Worm (Caenorhabditis elegans): ENCODE measurements around the gene F25D1.3.
A peak's percentile ranks its signal among the peaks of the same experiment; 100 is the strongest.

The F25D1.3 gene

ce11 chrV:10528500-10528899 is at the start of gene F25D1.3:
Gene F25D1.3 (plus strand): TSS chrV:10528724.
- no peak for TF ChIP-seq arid-1 (GFP tag; conservative IDR thresholded peaks at IDR 0.05)
- TF ChIP-seq gei-8 (GFP tag; optimal IDR thresholded peaks at IDR 0.05): no peak
- no peak for TF ChIP-seq dmd-9 (GFP tag; IDR thresholded peaks at IDR 0.05)
- TF ChIP-seq nhr-42 (GFP tag; IDR thresholded peaks at IDR 0.05): no peak
- TF ChIP-seq zfp-2 (tag; optimal IDR thresholded peaks at IDR 0.05): no peak
- TF ChIP-seq daf-19 (GFP tag; conservative IDR thresholded peaks at IDR 0.05): no peak
- no peak for TF ChIP-seq madf-5 (GFP tag; IDR thresholded peaks at IDR 0.05)
- TF ChIP-seq R02D3.7 (tag; optimal IDR thresholded peaks at IDR 0.05): no peak
- TF ChIP-seq lin-39 (tag; optimal IDR thresholded peaks at IDR 0.05): no peak

DNA sequence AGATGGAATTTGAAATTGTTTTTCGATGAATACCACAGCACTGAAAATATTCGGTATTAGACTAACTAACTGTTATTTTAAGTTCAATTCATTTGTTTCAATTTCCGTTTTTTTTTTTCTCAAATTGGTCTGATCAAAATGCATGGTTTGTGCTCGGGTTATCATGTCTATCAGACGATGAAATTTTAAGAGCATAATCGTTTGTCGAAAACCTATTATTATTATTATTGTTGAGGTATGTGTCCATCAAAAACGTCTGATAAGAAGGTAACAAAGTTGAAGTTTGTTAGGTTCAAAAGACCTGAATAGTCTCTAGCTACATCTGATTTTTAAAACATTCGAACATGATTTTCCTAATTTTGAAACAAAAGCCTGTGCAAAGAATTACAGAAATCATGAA is 44.5 kb upstream of the F25D1.3 start:
- no peak for TF ChIP-seq F26F4.8 (GFP tag; conservative IDR thresholded peaks at IDR 0.05)
- TF ChIP-seq snpc-4 (tag; optimal IDR thresholded peaks at IDR 0.05): no peak
- TF ChIP-seq ceh-28 (tag; optimal IDR thresholded peaks at IDR 0.05): no peak
- TF ChIP-seq lsy-2 (tag; optimal IDR thresholded peaks at IDR 0.05): no peak
- TF ChIP-seq dmd-9 (GFP tag; IDR thresholded peaks at IDR 0.05): no peak
- TF ChIP-seq T26A8.4 (GFP tag; IDR thresholded peaks at IDR 0.05): no peak
- TF ChIP-seq nhr-77 (tag; optimal IDR thresholded peaks at IDR 0.05): peak; percentile 40
- peak; percentile 55 for TF ChIP-seq dve-1 (tag; optimal IDR thresholded peaks at IDR 0.05; ENCODE audit: insufficient read depth)
- peak; percentile 81 for TF ChIP-seq php-3 (GFP tag; IDR thresholded peaks at IDR 0.05)
- peak; percentile 23; the same call in 1 of the 2 replicates for TF ChIP-seq pha-4 (GFP tag; IDR thresholded peaks at IDR 0.05)
- no peak for TF ChIP-seq pha-4 (tag; optimal IDR thresholded peaks at IDR 0.05)
- TF ChIP-seq hif-1 (tag; optimal IDR thresholded peaks at IDR 0.05): no peak
- TF ChIP-seq unc-130 (GFP tag; optimal IDR thresholded peaks at IDR 0.05): no peak
- TF ChIP-seq ztf-11 (tag; optimal IDR thresholded peaks at IDR 0.05): no peak
- no peak for TF ChIP-seq daf-16 (GFP tag; optimal IDR thresholded peaks at IDR 0.05)
- peak; percentile 73 for TF ChIP-seq daf-16 (tag; optimal IDR thresholded peaks at IDR 0.05)
- no peak for TF ChIP-seq gei-8 (GFP tag; optimal IDR thresholded peaks at IDR 0.05)
- TF ChIP-seq tra-1 (GFP tag; IDR thresholded peaks at IDR 0.05): 0 out of 2 replicates have a peak, but pooled peaks have one; percentile 26
- peak; percentile 93 for TF ChIP-seq dmd-6 (GFP tag; IDR thresholded peaks at IDR 0.05)
- TF ChIP-seq aly-2 (tag; optimal IDR thresholded peaks at IDR 0.05): no peak
- peak; percentile 91 for TF ChIP-seq pqm-1 (tag; optimal IDR thresholded peaks at IDR 0.05)
- no peak for TF ChIP-seq F10B5.3 (tag; optimal IDR thresholded peaks at IDR 0.05)
- no peak for TF ChIP-seq snpc-1.2 (GFP tag; IDR thresholded peaks at IDR 0.05)
- TF ChIP-seq nhr-28 (tag; optimal IDR thresholded peaks at IDR 0.05): peak; percentile 79
- TF ChIP-seq nhr-48 (tag; optimal IDR thresholded peaks at IDR 0.05): peak; percentile 2
- TF ChIP-seq nhr-102 (tag; optimal IDR thresholded peaks at IDR 0.05): peak; percentile 19
- no peak for TF ChIP-seq dmd-8 (GFP tag; IDR thresholded peaks at IDR 0.05)
- peak; percentile 53 for TF ChIP-seq hlh-11 (tag; optimal IDR thresholded peaks at IDR 0.05)

DNA sequence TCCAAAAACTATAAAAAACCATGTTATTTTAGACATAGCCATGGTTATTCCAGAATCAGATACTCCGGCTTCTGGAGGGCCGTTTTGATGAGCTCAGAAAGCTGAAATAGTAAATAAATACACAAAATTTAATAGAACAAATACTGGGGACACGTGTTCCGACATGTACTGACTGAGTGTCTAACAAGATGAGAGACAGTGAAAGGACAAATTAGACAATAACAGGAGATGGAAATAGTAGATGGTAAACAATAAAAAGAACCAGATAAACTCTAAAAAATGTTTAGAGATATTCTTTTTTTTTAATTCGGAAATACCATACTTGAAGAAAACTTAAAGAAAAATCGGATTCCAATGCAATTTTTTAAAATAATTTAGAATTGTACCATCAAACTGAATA is 43.9 kb upstream of the F25D1.3 start, which contains the start of gene Y32F6B.1:
Gene Y32F6B.1 (minus strand): TSS at position 101 of the 400 bp plus-strand sequence.
- no peak for TF ChIP-seq dmd-8 (GFP tag; IDR thresholded peaks at IDR 0.05)
- no peak for TF ChIP-seq daf-16 (GFP tag; optimal IDR thresholded peaks at IDR 0.05)
- peak; percentile 31 for TF ChIP-seq daf-16 (tag; optimal IDR thresholded peaks at IDR 0.05)

DNA sequence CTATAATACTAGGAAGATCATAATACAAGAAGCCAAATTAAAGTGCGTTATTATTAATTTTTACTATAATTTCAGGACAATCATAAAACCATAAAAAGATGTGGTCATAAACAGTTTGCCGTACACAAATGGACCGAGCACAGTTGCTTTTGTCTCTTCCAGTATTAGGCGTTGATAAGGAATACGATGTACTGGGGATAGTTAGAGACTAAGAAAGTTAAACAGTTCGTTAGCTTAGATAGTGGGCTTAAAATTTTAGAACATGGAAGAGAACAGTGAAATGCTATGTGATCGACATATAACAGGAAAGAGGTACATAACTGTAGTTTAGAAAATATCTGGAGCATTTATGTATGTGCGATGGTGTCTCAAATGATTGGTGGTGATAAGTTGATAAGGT is 43.1 kb upstream of the F25D1.3 start:
- TF ChIP-seq zip-11 (GFP tag; IDR thresholded peaks at IDR 0.05): no peak
- TF ChIP-seq duxl-1 (tag; optimal IDR thresholded peaks at IDR 0.05; ENCODE audit: poor library complexity): no peak
- no peak for TF ChIP-seq hmg-1.1 (GFP tag; IDR thresholded peaks at IDR 0.05)
- TF ChIP-seq lir-3 (tag; optimal IDR thresholded peaks at IDR 0.05): no peak
- peak; percentile 94 for TF ChIP-seq aha-1 (tag)
- no peak for TF ChIP-seq spr-3 (GFP tag; optimal IDR thresholded peaks at IDR 0.05)
- TF ChIP-seq nhr-102 (tag; optimal IDR thresholded peaks at IDR 0.05): peak; percentile 17
- no peak for TF ChIP-seq daf-16 (GFP tag; optimal IDR thresholded peaks at IDR 0.05)
- TF ChIP-seq daf-16 (tag; optimal IDR thresholded peaks at IDR 0.05): peak; percentile 74
- no peak for TF ChIP-seq mxl-2 (GFP tag; conservative IDR thresholded peaks at IDR 0.05)
- TF ChIP-seq nhr-28 (tag; optimal IDR thresholded peaks at IDR 0.05): peak; percentile 71
- TF ChIP-seq saeg-2 (GFP tag; IDR thresholded peaks at IDR 0.05): no peak
- TF ChIP-seq php-3 (GFP tag; IDR thresholded peaks at IDR 0.05): peak; percentile 75
- peak; percentile 53 for TF ChIP-seq pqm-1 (tag; optimal IDR thresholded peaks at IDR 0.05)
- no peak for TF ChIP-seq nhr-25 (tag; optimal IDR thresholded peaks at IDR 0.05; ENCODE audit: borderline replicate concordance, insufficient read depth)
- TF ChIP-seq hlh-11 (tag; optimal IDR thresholded peaks at IDR 0.05): peak; percentile 70
- no peak for TF ChIP-seq ceh-28 (tag; optimal IDR thresholded peaks at IDR 0.05)
- no peak for TF ChIP-seq unc-130 (GFP tag; optimal IDR thresholded peaks at IDR 0.05)
- no peak for TF ChIP-seq ceh-32 (tag; optimal IDR thresholded peaks at IDR 0.05; ENCODE audit: poor library complexity)
- TF ChIP-seq dve-1 (tag; optimal IDR thresholded peaks at IDR 0.05; ENCODE audit: insufficient read depth): peak; percentile 42
- peak; percentile 31; the same call in 1 of the 2 replicates for TF ChIP-seq dmd-6 (GFP tag; IDR thresholded peaks at IDR 0.05)
- peak; percentile 55 for TF ChIP-seq nhr-48 (tag; optimal IDR thresholded peaks at IDR 0.05)

Measured in whole organism, L4 larva.